Worm (Caenorhabditis elegans) whole organism, L4/young adult: ENCODE results near the gene ttr-19.

Experiments
- dao-5 ChIP-seq: sonication (generic microtip); optimal IDR thresholded peaks from 2 replicates; lab custom pipeline; 2016; ENCODE audit warnings: missing genotype, missing genetic modification characterization, moderate library complexity, missing compliant biosample characterization
- him-1 ChIP-seq: sonication (generic microtip); optimal IDR thresholded peaks from 2 replicates; lab custom pipeline; 2016; ENCODE audit warnings: missing genotype, missing genetic modification reagents, missing genetic modification characterization, missing compliant biosample characterization

DNA sequence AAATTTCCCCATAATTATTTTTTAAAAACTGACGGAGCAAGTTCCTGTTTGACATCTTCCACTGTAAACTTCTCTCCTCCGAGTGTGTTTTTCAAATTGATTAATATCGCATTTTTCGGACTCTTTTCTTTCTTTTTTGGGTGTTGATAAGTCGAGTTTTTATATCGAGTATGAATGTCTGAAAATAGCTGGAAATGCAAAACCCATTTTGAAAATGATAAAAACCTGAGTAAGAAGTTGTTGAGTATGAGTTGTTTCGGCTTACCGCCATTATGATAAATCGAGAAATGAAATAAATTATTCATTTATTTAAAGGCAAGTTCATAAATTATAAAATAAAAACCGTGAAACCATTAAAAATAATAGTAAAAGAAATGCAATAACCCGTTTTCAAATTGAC, 41.5 kb downstream of the ttr-19 start, which contains the start of gene ZK856.18:
- no peak for TF ChIP-seq him-1 (tag; lab: Kevin White, UChicago)
- TF ChIP-seq dao-5 (tag; lab: Kevin White, UChicago): no peak
